Worm (Caenorhabditis elegans) whole organism, L3 larva: ENCODE measurements around the gene ocr-2.

Experiments
- R02D3.7 ChIP-seq: fragments of 150-350 bp; optimal IDR thresholded peaks from 2 replicates; lab custom pipeline; 2014; ENCODE audit warnings: missing biosample characterization, missing genetic modification characterization
- ZK546.5 ChIP-seq: sonication (generic microtip); optimal IDR thresholded peaks from 2 replicates; lab custom pipeline; 2017; ENCODE audit warnings: missing biosample characterization, missing genetic modification characterization
- ama-1 ChIP-seq: fragments of 150-350 bp; optimal IDR thresholded peaks from 2 replicates; lab custom pipeline; 2018
- elt-1 ChIP-seq: fragments of 150-350 bp; optimal IDR thresholded peaks from 2 replicates; lab custom pipeline; 2014; ENCODE audit warnings: missing biosample characterization, missing genetic modification characterization
- elt-3 ChIP-seq, 3 experiments: fragments of 150-350 bp in 1 of 3; sonication (generic microtip) in 2 of 3; optimal IDR thresholded peaks; 2 replicates in 2 of 3; 4 replicates in 1 of 3; lab custom pipeline; 2014 to 2017; ENCODE audit warnings: missing biosample characterization in 3 of 3, missing genetic modification characterization in 3 of 3
- nhr-11 ChIP-seq: fragments of 150-350 bp; optimal IDR thresholded peaks from 2 replicates; lab custom pipeline; 2014; ENCODE audit warnings: missing biosample characterization, missing genetic modification characterization
- nhr-12 ChIP-seq: fragments of 150-350 bp; optimal IDR thresholded peaks from 2 replicates; lab custom pipeline; 2014; ENCODE audit warnings: missing biosample characterization, missing genetic modification characterization
- nhr-25 ChIP-seq: sonication (generic microtip); optimal IDR thresholded peaks from 2 replicates; lab custom pipeline; 2017; ENCODE audit warnings: missing biosample characterization, missing genetic modification characterization
- nhr-28 ChIP-seq: fragments of 150-350 bp; optimal IDR thresholded peaks from 2 replicates; lab custom pipeline; 2014; ENCODE audit warnings: missing biosample characterization, missing genetic modification characterization
- nhr-43 ChIP-seq: sonication (generic microtip); optimal IDR thresholded peaks from 2 replicates; lab custom pipeline; 2016; ENCODE audit warnings: mild to moderate bottlenecking, missing genetic modification characterization, missing compliant biosample characterization; ENCODE audit not compliant: poor library complexity, severe bottlenecking
- pqm-1 ChIP-seq: fragments of 150-350 bp; optimal IDR thresholded peaks from 2 replicates; lab custom pipeline; 2017; ENCODE audit warnings: missing biosample characterization, missing genetic modification characterization, inconsistent platforms
- skn-1 ChIP-seq: fragments of 150-350 bp; optimal IDR thresholded peaks from 2 replicates; lab custom pipeline; 2014; ENCODE audit warnings: missing biosample characterization, missing genetic modification characterization
- snpc-4 ChIP-seq: fragments of 150-350 bp; optimal IDR thresholded peaks from 2 replicates; lab custom pipeline; 2014; ENCODE audit warnings: missing biosample characterization, missing genetic modification characterization
- tbx-2 ChIP-seq: sonication (generic microtip); optimal IDR thresholded peaks from 2 replicates; lab custom pipeline; 2016; ENCODE audit warnings: mild to moderate bottlenecking, missing genetic modification characterization, missing compliant biosample characterization

DNA sequence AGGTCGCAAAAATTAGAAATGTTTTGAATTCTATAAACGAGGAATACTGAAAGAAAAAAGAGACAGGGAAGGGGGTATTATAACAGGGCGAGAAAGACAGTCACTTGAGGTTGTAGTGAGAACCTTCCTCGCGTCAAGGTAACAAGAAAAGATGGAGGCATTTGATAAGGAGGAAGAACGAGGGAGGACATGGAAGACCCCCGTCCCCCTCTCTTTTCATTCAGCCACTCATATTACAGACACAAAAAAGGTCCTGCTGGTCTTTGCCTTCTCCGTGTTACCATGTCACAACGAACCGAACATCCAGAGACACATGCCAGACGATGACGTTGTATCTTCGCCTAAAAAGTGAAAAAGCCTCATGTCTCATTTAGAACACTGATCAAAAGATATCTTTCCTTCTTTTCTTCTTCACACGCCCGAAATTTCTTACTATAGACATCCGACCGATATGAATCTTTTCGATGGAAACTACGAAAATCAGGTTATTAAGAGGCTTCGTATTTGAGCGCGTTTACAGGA lies 21.5 kb upstream of the ocr-2 start:
- TF ChIP-seq nhr-12, result no peak
- TF ChIP-seq ama-1 (lab: Kevin White, UChicago), result no peak
- TF ChIP-seq nhr-11, result no peak
- no peak for TF ChIP-seq tbx-2 (tag; lab: Kevin White, UChicago)
- TF ChIP-seq nhr-28 (tag; lab: Kevin White, UChicago), result no peak
- TF ChIP-seq elt-1 (tag; lab: Kevin White, UChicago), result peak; percentile 36
- no peak for TF ChIP-seq ZK546.5 (tag; lab: Kevin White, UChicago)
- peak; percentile 38 for TF ChIP-seq nhr-25 (tag; lab: Kevin White, UChicago)
- TF ChIP-seq pqm-1, result no peak
- TF ChIP-seq nhr-43, result peak; percentile 8
- TF ChIP-seq R02D3.7 (tag; lab: Kevin White, UChicago), result no peak
- no peak for TF ChIP-seq snpc-4 (tag; lab: Kevin White, UChicago)
- no peak for TF ChIP-seq skn-1
- peak in 1 of 3 experiments; percentile 3 for TF ChIP-seq elt-3 (tag; optimal IDR thresholded peaks at IDR 0.05; lab: Kevin White, UChicago)
